Worm (Caenorhabditis elegans) whole organism, L1 larva: ENCODE data around the gene nhr-56.

Source experiments
- ceh-90 ChIP-seq: sonication (generic microtip); optimal IDR thresholded peaks from 2 replicates; lab custom pipeline; 2016; ENCODE audit warnings: missing genetic modification characterization, missing compliant biosample characterization
- efl-1 ChIP-seq, 4 experiments: fragments of 150-350 bp; optimal IDR thresholded peaks in 3 of 4; peaks in 1 of 4; 1 replicate in 1 of 4; 2 replicates in 3 of 4; lab custom pipeline; 2014; ENCODE audit warnings: missing biosample characterization in 2 of 4, missing genetic modification characterization in 2 of 4, missing genetic modification reagents in 2 of 4
- egl-27 ChIP-seq, 2 experiments: fragments of 150-350 bp in 1 of 2; sonication (generic microtip); optimal IDR thresholded peaks; 3 replicates each; lab custom pipeline; 2017 to 2018; ENCODE audit warnings: missing biosample characterization in 2 of 2, missing genetic modification characterization in 2 of 2, missing genetic modification reagents in 2 of 2
- elt-3 ChIP-seq, 6 experiments: fragments of 150-350 bp in 1 of 6; sonication (generic microtip); optimal IDR thresholded peaks; 2 replicates each; lab custom pipeline; 2017 to 2018; ENCODE audit warnings: missing biosample characterization in 6 of 6, missing genetic modification characterization in 6 of 6, inconsistent platforms in 1 of 6
- ets-5 ChIP-seq: fragments of 200-800 bp; sonication (Bioruptor generic); IDR thresholded peaks from 2 replicates; pipeline ENCODE4 v1.3.6; 2022; ENCODE audit warnings: missing genetic modification characterization, missing compliant biosample characterization
- fkh-10 ChIP-seq: sonication (generic microtip); optimal IDR thresholded peaks from 2 replicates; lab custom pipeline; 2017; ENCODE audit warnings: missing biosample characterization, missing genetic modification reagents, missing genetic modification characterization
- fkh-8 ChIP-seq: sonication (generic microtip); optimal IDR thresholded peaks from 2 replicates; lab custom pipeline; 2016; ENCODE audit warnings: mild to moderate bottlenecking, missing genetic modification characterization, missing compliant biosample characterization
- mdl-1 ChIP-seq, 2 experiments: fragments of 150-350 bp; optimal IDR thresholded peaks; 2 replicates each; lab custom pipeline; 2014 to 2017; ENCODE audit warnings: missing biosample characterization in 2 of 2, missing genetic modification characterization in 2 of 2, inconsistent platforms in 1 of 2
- nhr-237 ChIP-seq: fragments of 150-350 bp; optimal IDR thresholded peaks from 2 replicates; lab custom pipeline; 2014; ENCODE audit warnings: missing biosample characterization, missing genetic modification characterization
- pqm-1 ChIP-seq: sonication (generic microtip); optimal IDR thresholded peaks from 3 replicates; lab custom pipeline; 2017; ENCODE audit warnings: missing biosample characterization, missing genetic modification characterization
- ztf-4 ChIP-seq: fragments of 150-350 bp; optimal IDR thresholded peaks from 2 replicates; lab custom pipeline; 2014; ENCODE audit warnings: missing biosample characterization, missing genetic modification characterization

DNA sequence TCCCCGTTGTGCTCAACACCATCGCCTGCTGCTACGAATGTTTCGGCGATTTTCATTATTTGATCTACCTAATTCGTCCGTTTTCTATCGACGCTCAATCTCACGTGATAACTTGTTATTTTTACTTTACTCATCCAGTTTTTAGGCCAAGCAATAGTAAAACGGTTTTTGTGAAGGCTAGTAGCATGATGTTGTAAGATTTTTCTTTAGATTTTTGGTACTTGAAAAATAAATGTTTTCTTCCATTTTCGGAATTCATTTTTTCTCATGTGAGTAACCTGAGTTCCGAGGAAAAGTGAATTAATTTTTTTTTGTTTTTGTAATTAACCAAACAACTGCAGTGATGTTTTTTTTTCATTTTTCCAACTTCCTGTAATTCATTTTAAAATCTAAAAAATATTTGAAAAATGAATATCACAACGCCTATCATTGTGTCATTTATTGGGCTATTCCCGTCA, 41.5 kb upstream of the nhr-56 start, which contains the start of gene srbc-17:
- TF ChIP-seq fkh-10 (no peak), ztf-4 (tag; lab: Kevin White, UChicago) (no peak), pqm-1 (tag; lab: Kevin White, UChicago) (no peak), ets-5 (GFP tag; lab: Robert Waterston, UW) (no peak), nhr-237 (tag; lab: Kevin White, UChicago) (no peak), egl-27 (tag; optimal IDR thresholded peaks at IDR 0.05; lab: Kevin White, UChicago) (no peak), elt-3 (tag; optimal IDR thresholded peaks at IDR 0.05; lab: Kevin White, UChicago) (no peak), efl-1 (optimal IDR thresholded peaks at IDR 0.05; lab: Kevin White, UChicago) (no peak), efl-1 (GFP tag; optimal IDR thresholded peaks at IDR 0.05 in 1 of 2; lab: Kevin White, UChicago) (no peak), ceh-90 (no peak), fkh-8 (no peak), mdl-1 (tag; optimal IDR thresholded peaks at IDR 0.05; lab: Kevin White, UChicago) (no peak)
